Worm (Caenorhabditis elegans) whole organism, midembryonic: ENCODE results near the gene F36H9.1.

Source experiments
- T22C8.4 ChIP-seq: fragments of 200-800 bp; sonication (Bioruptor generic); IDR thresholded peaks from 2 replicates; pipeline ENCODE4 v1.3.6; 2022; ENCODE audit warnings: missing genetic modification characterization, missing compliant biosample characterization
- cog-1 ChIP-seq: sonication (generic microtip); optimal IDR thresholded peaks from 2 replicates; lab custom pipeline; 2016; ENCODE audit warnings: missing genetic modification characterization, missing compliant biosample characterization
- flt-1 ChIP-seq: fragments of 200-800 bp; sonication (Bioruptor generic); IDR thresholded peaks from 2 replicates; pipeline ENCODE4 v1.3.6; 2022; ENCODE audit warnings: missing genetic modification characterization, missing compliant biosample characterization
- klf-2 ChIP-seq: fragments of 200-800 bp; sonication (Bioruptor generic); conservative IDR thresholded peaks from 2 replicates; pipeline ENCODE4 v1.3.6; 2022; ENCODE audit warnings: missing genetic modification reagents, missing genetic modification characterization, missing compliant biosample characterization
- med-1 ChIP-seq: sonication (generic microtip); optimal IDR thresholded peaks from 2 replicates; lab custom pipeline; 2017; ENCODE audit warnings: missing genetic modification characterization, mild to moderate bottlenecking, missing compliant biosample characterization, antibody characterized with exemption, missing genetic modification reagents; ENCODE audit not compliant: insufficient read depth
- ref-1 ChIP-seq: fragments of 200-800 bp; sonication (Bioruptor generic); conservative IDR thresholded peaks from 2 replicates; pipeline ENCODE4 v1.3.6; 2022; ENCODE audit warnings: missing genetic modification reagents, missing genetic modification characterization, missing compliant biosample characterization
- tab-1 ChIP-seq: fragments of 200-800 bp; sonication (Bioruptor generic); IDR thresholded peaks from 2 replicates; pipeline ENCODE4 v1.3.6; 2022; ENCODE audit warnings: missing genetic modification characterization, missing compliant biosample characterization
- ztf-23 ChIP-seq: fragments of 200-800 bp; sonication (Bioruptor generic); IDR thresholded peaks from 2 replicates; pipeline ENCODE4 v1.3.6; 2022; ENCODE audit warnings: missing genetic modification reagents, missing genetic modification characterization, missing compliant biosample characterization
- ztf-29 ChIP-seq: fragments of 200-800 bp; sonication (Bioruptor generic); IDR thresholded peaks from 2 replicates; pipeline ENCODE4 v1.3.6; 2022; ENCODE audit warnings: missing genetic modification reagents, missing genetic modification characterization, missing compliant biosample characterization

The F36H9.1 gene

DNA sequence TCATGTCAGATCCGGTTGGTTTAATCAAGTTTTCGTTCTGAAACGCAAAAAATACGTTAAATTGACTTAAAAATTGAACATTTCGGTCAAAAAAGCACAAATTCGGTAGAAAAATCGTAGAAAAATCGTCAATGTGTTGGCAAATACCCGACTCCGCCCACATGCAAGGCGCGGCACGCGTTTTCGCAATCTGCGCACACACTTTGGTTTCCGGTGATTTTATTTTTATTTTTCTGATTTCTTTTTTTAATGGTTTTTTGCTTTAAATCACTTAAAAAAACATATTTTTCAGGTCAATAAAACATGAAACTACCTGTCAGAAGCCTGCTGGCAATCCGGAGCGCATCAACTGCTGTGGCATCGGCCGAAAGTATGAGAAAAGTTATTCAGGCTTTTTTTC, 27.0 kb downstream of the F36H9.1 start, which contains the start of the genes gly-7 and mrpl-39:
gly-7 (minus strand) TSS at position 37 of the 400 bp plus-strand sequence.
mrpl-39 (plus strand) TSS at position 293 of the 400 bp plus-strand sequence.
- TF ChIP-seq ref-1 (GFP tag; lab: Robert Waterston, UW) (0 out of 2 replicates have a peak, but pooled peaks have one; percentile 37), ztf-23 (peak; percentile 76), ztf-29 (GFP tag; lab: Robert Waterston, UW) (no peak), flt-1 (GFP tag; lab: Robert Waterston, UW) (peak; percentile 46; the same call in 1 of the 2 replicates), med-1 (GFP tag; lab: Kevin White, UChicago) (peak; percentile 81), klf-2 (GFP tag; lab: Robert Waterston, UW) (0 out of 2 replicates have a peak, but pooled peaks have one; percentile 53), cog-1 (no peak), T22C8.4 (GFP tag; lab: Robert Waterston, UW) (no peak), tab-1 (peak; percentile 67; the same call in 1 of the 2 replicates)

DNA sequence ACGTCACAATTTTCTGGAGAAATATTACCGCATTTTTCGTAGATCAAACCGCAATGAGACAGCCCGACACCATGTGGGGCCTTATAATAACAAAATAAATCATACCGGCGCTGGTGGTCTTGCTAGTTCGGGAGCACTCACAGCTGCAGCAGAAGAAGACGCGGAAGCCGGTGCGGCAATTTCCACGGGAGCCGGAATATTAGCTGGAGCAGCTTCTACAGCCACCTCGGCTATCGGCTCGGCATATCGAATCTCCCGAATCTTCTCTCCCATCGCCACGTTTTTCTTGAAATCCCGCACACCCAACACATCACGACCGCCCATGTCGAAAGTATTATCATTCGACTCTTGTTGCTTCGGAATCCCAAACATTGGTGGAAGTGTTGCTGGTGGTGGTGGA, 30.2 kb downstream of the F36H9.1 start:
- TF ChIP-seq tab-1, result no peak
- TF ChIP-seq klf-2 (GFP tag; lab: Robert Waterston, UW), result no peak

DNA sequence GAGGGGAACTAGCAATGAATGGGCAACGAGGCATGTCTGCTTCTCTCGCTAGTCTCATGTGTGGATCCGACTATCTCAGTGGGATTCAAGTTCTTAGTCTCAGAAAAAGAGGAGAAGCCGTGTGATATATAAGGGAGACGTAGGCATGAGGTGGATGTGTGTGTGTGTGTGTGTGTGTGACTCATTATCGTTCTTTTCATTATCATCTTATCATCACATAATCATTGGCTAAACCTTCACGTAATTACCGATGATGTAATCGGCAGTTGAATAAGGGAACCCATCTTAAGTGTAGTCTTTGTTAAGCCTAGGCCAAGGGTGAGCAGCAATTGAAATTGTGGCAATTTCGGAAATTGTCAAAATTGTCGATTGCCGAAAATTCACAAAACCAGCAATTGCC, 35.7 kb downstream of the F36H9.1 start, which contains the start of gene Y32G9B.1:
Y32G9B.1 (minus strand) TSS at position 101 of the 400 bp plus-strand sequence.
- TF ChIP-seq ztf-23 (no peak), klf-2 (GFP tag; lab: Robert Waterston, UW) (no peak), tab-1 (no peak), cog-1 (no peak), ref-1 (GFP tag; lab: Robert Waterston, UW) (no peak), ztf-29 (GFP tag; lab: Robert Waterston, UW) (no peak), med-1 (GFP tag; lab: Kevin White, UChicago) (no peak), flt-1 (GFP tag; lab: Robert Waterston, UW) (no peak), T22C8.4 (GFP tag; lab: Robert Waterston, UW) (no peak)

DNA sequence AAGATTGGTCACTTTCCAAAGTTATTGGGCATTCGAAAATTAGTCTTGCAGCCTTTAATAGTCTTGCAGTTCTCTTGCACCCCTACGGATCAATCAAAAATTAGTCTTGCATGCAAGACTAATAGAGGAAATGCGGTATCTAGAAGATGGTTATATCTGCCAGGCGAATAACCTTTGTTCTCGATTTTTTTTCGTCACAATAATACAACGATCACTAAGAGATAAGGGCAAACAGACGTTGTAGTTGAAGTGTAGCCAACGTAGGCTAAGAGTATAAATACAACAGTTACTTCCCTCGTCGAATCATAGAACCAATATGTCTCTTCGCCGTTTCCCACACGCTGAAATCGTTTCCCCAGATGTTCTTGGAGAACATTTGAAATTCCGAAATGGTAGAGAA, 47.4 kb downstream of the F36H9.1 start, which contains the start of gene T10B5.8:
T10B5.8 (plus strand) TSS at position 301 of the 400 bp plus-strand sequence.
- TF ChIP-seq tab-1 (no peak), T22C8.4 (GFP tag; lab: Robert Waterston, UW) (no peak), cog-1 (no peak), klf-2 (GFP tag; lab: Robert Waterston, UW) (no peak)

DNA sequence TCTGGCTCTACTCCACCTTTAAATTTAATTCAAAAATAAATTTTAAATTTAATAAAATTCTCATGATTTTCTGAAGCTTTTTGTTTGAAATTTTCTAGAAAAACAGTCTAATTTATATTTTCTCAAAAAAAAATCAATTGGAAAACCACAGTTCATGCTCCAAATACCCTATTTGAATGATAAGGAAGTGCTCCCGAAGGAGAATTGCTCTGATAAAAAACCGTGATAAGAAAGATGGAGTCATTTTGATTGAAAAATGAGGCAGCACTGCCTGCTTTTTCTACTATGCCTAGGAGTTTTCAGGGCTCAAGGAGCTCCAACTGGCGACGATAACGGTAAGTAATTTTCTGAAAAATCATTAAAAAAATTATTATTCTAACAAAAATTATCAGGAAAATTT, 51.7 kb downstream of the F36H9.1 start, which contains the start of gene T10B5.7:
T10B5.7 (plus strand) TSS at position 225 of the 400 bp plus-strand sequence.
- TF ChIP-seq cog-1, result no peak
- TF ChIP-seq ztf-23, result no peak
- TF ChIP-seq tab-1, result no peak
- no peak for TF ChIP-seq med-1 (GFP tag; lab: Kevin White, UChicago)
- TF ChIP-seq T22C8.4 (GFP tag; lab: Robert Waterston, UW), result no peak
- no peak for TF ChIP-seq flt-1 (GFP tag; lab: Robert Waterston, UW)
- TF ChIP-seq klf-2 (GFP tag; lab: Robert Waterston, UW), result no peak
- TF ChIP-seq ztf-29 (GFP tag; lab: Robert Waterston, UW), result no peak
- no peak for TF ChIP-seq ref-1 (GFP tag; lab: Robert Waterston, UW)
